Worm (Caenorhabditis elegans) whole organism, L2 larva: ENCODE measurements around the gene F45D11.5.

ENCODE experiments used
- F13H6.1 ChIP-seq: sonication (generic microtip); optimal IDR thresholded peaks from 2 replicates; lab custom pipeline; 2016; ENCODE audit warnings: missing genetic modification characterization, missing compliant biosample characterization
- aly-2 ChIP-seq: fragments of 150-350 bp; optimal IDR thresholded peaks from 2 replicates; lab custom pipeline; 2014; ENCODE audit warnings: missing biosample characterization, missing genetic modification characterization
- elt-1 ChIP-seq: fragments of 150-350 bp; optimal IDR thresholded peaks from 2 replicates; lab custom pipeline; 2014; ENCODE audit warnings: missing biosample characterization, missing genetic modification characterization
- lsy-2 ChIP-seq, 2 experiments: fragments of 150-350 bp in 1 of 2; sonication (generic microtip) in 1 of 2; optimal IDR thresholded peaks; 2 replicates each; lab custom pipeline; 2014 to 2017; ENCODE audit warnings: missing biosample characterization in 2 of 2, missing genetic modification characterization in 2 of 2
- mab-5 ChIP-seq: fragments of 150-350 bp; optimal IDR thresholded peaks from 2 replicates; lab custom pipeline; 2014; ENCODE audit warnings: missing biosample characterization, missing genetic modification characterization
- nhr-11 ChIP-seq: fragments of 150-350 bp; optimal IDR thresholded peaks from 2 replicates; lab custom pipeline; 2014; ENCODE audit warnings: missing biosample characterization, missing genetic modification characterization
- nhr-237 ChIP-seq: fragments of 150-350 bp; optimal IDR thresholded peaks from 2 replicates; lab custom pipeline; 2014; ENCODE audit warnings: missing biosample characterization, missing genetic modification characterization
- nhr-77 ChIP-seq: fragments of 150-350 bp; optimal IDR thresholded peaks from 2 replicates; lab custom pipeline; 2014; ENCODE audit warnings: missing biosample characterization, missing genetic modification characterization
- skn-1 ChIP-seq: sonication (generic microtip); optimal IDR thresholded peaks from 2 replicates; lab custom pipeline; 2017; ENCODE audit warnings: missing biosample characterization, missing genetic modification characterization
- sma-3 ChIP-seq: sonication (generic microtip); optimal IDR thresholded peaks from 2 replicates; lab custom pipeline; 2016; ENCODE audit warnings: missing genetic modification reagents, missing genetic modification characterization, missing compliant biosample characterization
- zag-1 ChIP-seq: fragments of 150-350 bp; optimal IDR thresholded peaks from 2 replicates; lab custom pipeline; 2014; ENCODE audit warnings: missing biosample characterization, missing genetic modification characterization
- ztf-11 ChIP-seq: sonication (generic microtip); optimal IDR thresholded peaks from 2 replicates; lab custom pipeline; 2017; ENCODE audit warnings: missing biosample characterization, missing genetic modification characterization
- ztf-4 ChIP-seq: fragments of 150-350 bp; optimal IDR thresholded peaks from 2 replicates; lab custom pipeline; 2014; ENCODE audit warnings: missing biosample characterization, missing genetic modification characterization

ce11 chrII:972850-973249 lies 28.7 kb upstream of the F45D11.5 start, which contains the start of gene C32B5.15:
- no peak for TF ChIP-seq nhr-11 (tag; lab: Kevin White, UChicago)
- no peak for TF ChIP-seq aly-2 (tag; lab: Kevin White, UChicago)
- TF ChIP-seq lsy-2 (tag; optimal IDR thresholded peaks at IDR 0.05; lab: Kevin White, UChicago), result no peak
- no peak for TF ChIP-seq nhr-77 (tag; lab: Kevin White, UChicago)
- no peak for TF ChIP-seq zag-1 (tag; lab: Kevin White, UChicago)
- TF ChIP-seq sma-3 (GFP tag; lab: Kevin White, UChicago), result no peak
- no peak for TF ChIP-seq skn-1 (tag; lab: Kevin White, UChicago)
- TF ChIP-seq nhr-237, result no peak
- TF ChIP-seq ztf-11 (tag; lab: Kevin White, UChicago), result no peak
- TF ChIP-seq elt-1 (tag; lab: Kevin White, UChicago), result no peak
- TF ChIP-seq mab-5 (tag; lab: Kevin White, UChicago), result no peak
- no peak for TF ChIP-seq F13H6.1 (tag; lab: Kevin White, UChicago)
- TF ChIP-seq ztf-4 (tag; lab: Kevin White, UChicago), result no peak
